Fruit fly (Drosophila melanogaster) whole organism, pupa: ENCODE results near the gene CG12239.

Experiments used
- CG15710 ChIP-seq: fragments of 200-800 bp; sonication (Bioruptor generic); optimal IDR thresholded peaks from 2 replicates; lab custom pipeline; 2018; ENCODE audit warnings: missing biosample characterization, mild to moderate bottlenecking, missing genetic modification characterization, moderate library complexity
- CG17806 ChIP-seq: fragments of 200-800 bp; sonication (Bioruptor generic); optimal IDR thresholded peaks from 2 replicates; lab custom pipeline; 2018; ENCODE audit warnings: missing biosample characterization, mild to moderate bottlenecking, missing genetic modification characterization, moderate library complexity
- CG32121 ChIP-seq: fragments of 200-800 bp; sonication (Bioruptor generic); IDR thresholded peaks from 2 replicates; pipeline ENCODE4 v1.3.6; 2022; ENCODE audit warnings: missing biosample characterization, missing genetic modification characterization
- CG8301 ChIP-seq: fragments of 200-800 bp; sonication (Bioruptor generic); optimal IDR thresholded peaks from 2 replicates; lab custom pipeline; 2018; ENCODE audit warnings: missing biosample characterization, mild to moderate bottlenecking, missing genetic modification characterization
- CG9948 ChIP-seq: fragments of 200-800 bp; sonication (Bioruptor generic); optimal IDR thresholded peaks from 2 replicates; lab custom pipeline; 2018; ENCODE audit warnings: missing biosample characterization, mild to moderate bottlenecking, missing genetic modification characterization, moderate library complexity
- EcR ChIP-seq: fragments of 200-800 bp; sonication (Bioruptor generic); optimal IDR thresholded peaks from 3 replicates; lab custom pipeline; 2019; ENCODE audit warnings: missing biosample characterization, missing genetic modification characterization, mild to moderate bottlenecking, moderate library complexity, missing genetic modification reagents
- Ets98B ChIP-seq: fragments of 200-800 bp; sonication (Bioruptor generic); IDR thresholded peaks from 2 replicates; pipeline ENCODE4 v1.3.6; 2022; ENCODE audit warnings: missing biosample characterization, missing genetic modification characterization

DNA sequence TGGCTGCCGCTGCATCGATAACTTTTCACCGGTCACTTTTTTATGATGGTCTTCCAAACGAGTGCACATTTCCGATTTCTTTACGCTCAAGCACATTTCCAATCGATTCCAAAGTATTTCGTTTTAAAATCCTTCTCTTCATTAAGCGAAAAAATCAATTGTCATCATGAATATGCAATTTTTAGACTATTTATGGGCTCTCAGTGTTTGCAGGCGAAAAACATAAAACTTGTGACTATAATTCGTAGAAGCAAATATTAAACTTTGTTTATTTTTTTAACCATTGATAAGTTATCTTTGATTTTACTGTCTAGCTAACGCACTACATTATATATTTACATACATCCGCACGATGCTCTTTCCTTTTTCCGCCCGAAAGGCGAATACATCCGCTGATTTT lies 16.7 kb downstream of the CG12239 start, which contains the start of gene Prosbeta2R1:
- TF ChIP-seq CG32121 (GFP tag; lab: Robert Waterston, UW) (no peak), CG9948 (tag; lab: Kevin White, UChicago) (no peak), EcR (GFP tag; lab: Kevin White, UChicago) (no peak), CG8301 (tag; lab: Kevin White, UChicago) (no peak), CG15710 (tag; lab: Kevin White, UChicago) (no peak), Ets98B (no peak), CG17806 (no peak)
